Worm (Caenorhabditis elegans) whole organism, young adult: Measurements from ENCODE around the gene F43C11.10.

Source experiments
- ceh-79 ChIP-seq: sonication (generic microtip); optimal IDR thresholded peaks from 2 replicates; lab custom pipeline; 2017; ENCODE audit warnings: mild to moderate bottlenecking, missing genetic modification characterization, missing compliant biosample characterization
- madf-10 ChIP-seq: sonication (generic microtip); optimal IDR thresholded peaks from 2 replicates; lab custom pipeline; 2016; ENCODE audit warnings: mild to moderate bottlenecking, missing genetic modification characterization, missing compliant biosample characterization
- tbp1 ChIP-seq: fragments of 200-800 bp; sonication (Bioruptor generic); optimal IDR thresholded peaks from 2 replicates; lab custom pipeline; 2018; ENCODE audit warnings: mild to moderate bottlenecking, missing genetic modification characterization, missing compliant biosample characterization
- ztf-3 ChIP-seq: fragments of 200-800 bp; sonication (Bioruptor generic); optimal IDR thresholded peaks from 2 replicates; lab custom pipeline; 2018; ENCODE audit warnings: mild to moderate bottlenecking, missing genetic modification characterization, missing compliant biosample characterization

DNA sequence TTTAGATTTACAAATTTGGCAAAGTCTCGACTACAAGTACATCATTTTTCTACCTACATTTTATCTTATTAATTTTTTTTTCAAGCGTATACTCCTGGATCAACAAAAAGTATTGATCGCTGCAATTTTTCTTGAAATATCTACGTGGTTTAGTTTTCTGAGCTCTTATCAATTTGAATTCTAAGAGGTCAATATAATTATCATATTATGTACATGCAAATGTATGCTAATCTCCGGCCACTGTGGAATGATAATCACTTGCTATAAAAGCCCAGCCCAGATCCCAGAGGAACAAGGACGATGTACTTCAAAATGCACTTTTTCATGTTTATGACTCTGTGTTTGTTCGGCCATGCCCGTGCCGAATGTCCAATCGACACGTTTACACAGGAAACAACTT lies 4.3 kb upstream of the F43C11.10 start, which contains the start of gene F43C11.1:
- no peak for TF ChIP-seq ztf-3 (GFP tag; lab: Kevin White, UChicago)
- no peak for TF ChIP-seq madf-10 (tag; lab: Kevin White, UChicago)
- TF ChIP-seq tbp1 (GFP tag; lab: Kevin White, UChicago), result no peak
- no peak for TF ChIP-seq ceh-79 (tag; lab: Kevin White, UChicago)
